Worm (Caenorhabditis elegans): ENCODE data around the gene ZK105.8.

DNA sequence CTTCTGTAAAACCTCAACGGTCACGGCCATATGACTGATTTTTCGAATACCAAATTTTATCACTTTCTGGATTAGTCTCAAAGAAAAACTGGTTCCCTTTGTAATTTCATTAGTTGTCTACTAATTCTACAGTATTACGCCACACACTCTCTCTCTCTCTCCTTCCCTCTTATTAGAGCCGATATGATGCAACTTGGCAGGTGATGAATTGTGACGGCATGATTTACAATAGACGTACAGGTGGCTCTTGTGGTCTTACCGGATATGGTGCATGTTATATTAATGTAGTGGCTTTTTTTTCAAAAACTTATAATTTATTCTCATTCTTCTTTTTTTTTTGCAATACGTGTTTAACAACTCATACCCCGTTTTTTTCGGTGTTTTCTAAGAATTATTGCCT, 17.6 kb downstream of the ZK105.8 start:
- no peak for TF ChIP-seq snpc-1.1 (tag; optimal IDR thresholded peaks at IDR 0.05; ENCODE audit: insufficient read depth)
- TF ChIP-seq snpc-4 (GFP tag; optimal IDR thresholded peaks at IDR 0.05), result no peak
- no peak for TF ChIP-seq snpc-4 (tag; optimal IDR thresholded peaks at IDR 0.05)
- no peak for TF ChIP-seq lir-1 (GFP tag; conservative IDR thresholded peaks at IDR 0.05)
- TF ChIP-seq him-1 (tag; optimal IDR thresholded peaks at IDR 0.05), result no peak
- TF ChIP-seq madf-6 (GFP tag; IDR thresholded peaks at IDR 0.05), result no peak
- no peak for TF ChIP-seq attf-5 (GFP tag; optimal IDR thresholded peaks at IDR 0.05)
- no peak for TF ChIP-seq B0035.1 (tag; optimal IDR thresholded peaks at IDR 0.05)
- no peak for TF ChIP-seq dpff-1 (tag; optimal IDR thresholded peaks at IDR 0.05)
- TF ChIP-seq F22D6.2 (tag; optimal IDR thresholded peaks at IDR 0.05), result no peak
- TF ChIP-seq pha-4 (tag; optimal IDR thresholded peaks at IDR 0.05), result no peak
- no peak for TF ChIP-seq T07F8.4 (tag; optimal IDR thresholded peaks at IDR 0.05)
- no peak for TF ChIP-seq fkh-3 (tag; optimal IDR thresholded peaks at IDR 0.05)
- TF ChIP-seq xnd-1 (tag; optimal IDR thresholded peaks at IDR 0.05), result no peak
- TF ChIP-seq F49E8.2 (tag; optimal IDR thresholded peaks at IDR 0.05; ENCODE audit: insufficient read depth), result no peak
